Worm (Caenorhabditis elegans): ENCODE measurements around the gene ddx-19.

Gene ddx-19

DNA sequence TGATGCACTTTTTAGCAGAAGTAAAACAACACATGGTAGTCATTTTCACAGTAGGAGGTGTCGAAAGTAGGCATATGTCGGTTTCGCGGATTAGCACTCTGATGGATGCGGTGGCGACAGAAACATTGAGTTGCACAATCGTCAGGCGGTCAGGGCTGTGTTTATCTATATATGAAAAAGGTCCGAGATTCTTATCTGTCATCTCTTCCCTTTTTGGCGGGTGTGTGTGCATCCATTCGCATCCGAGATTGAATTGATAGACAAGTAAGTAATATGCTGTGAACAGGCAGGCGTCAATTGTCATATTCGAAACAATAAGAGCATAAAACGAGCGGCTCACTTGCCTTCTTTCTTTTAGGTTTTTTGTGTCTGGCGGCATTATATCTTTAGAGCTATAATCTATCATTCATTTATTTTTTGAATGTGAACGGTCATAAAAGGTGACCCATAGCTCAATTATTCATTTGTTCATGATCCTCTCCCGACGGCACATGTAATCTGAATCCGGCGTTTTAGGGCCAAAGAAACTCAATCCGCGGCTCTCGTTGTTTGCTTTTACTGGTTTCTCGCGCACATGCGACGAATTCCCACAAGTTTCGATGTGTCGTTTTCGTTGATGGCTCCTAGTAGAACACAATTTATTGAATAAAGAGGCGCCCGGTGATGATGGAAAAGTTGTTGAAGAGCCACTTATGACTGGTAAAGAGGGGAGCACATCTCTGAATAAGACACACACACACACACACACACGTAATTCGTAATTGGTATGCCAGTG lies 14.1 kb downstream of the ddx-19 start:
- no peak for TF ChIP-seq him-1 (tag; optimal IDR thresholded peaks at IDR 0.05)
- TF ChIP-seq dao-5 (tag; optimal IDR thresholded peaks at IDR 0.05) = no peak
- no peak for TF ChIP-seq W03F9.2 (tag; optimal IDR thresholded peaks at IDR 0.05)

DNA sequence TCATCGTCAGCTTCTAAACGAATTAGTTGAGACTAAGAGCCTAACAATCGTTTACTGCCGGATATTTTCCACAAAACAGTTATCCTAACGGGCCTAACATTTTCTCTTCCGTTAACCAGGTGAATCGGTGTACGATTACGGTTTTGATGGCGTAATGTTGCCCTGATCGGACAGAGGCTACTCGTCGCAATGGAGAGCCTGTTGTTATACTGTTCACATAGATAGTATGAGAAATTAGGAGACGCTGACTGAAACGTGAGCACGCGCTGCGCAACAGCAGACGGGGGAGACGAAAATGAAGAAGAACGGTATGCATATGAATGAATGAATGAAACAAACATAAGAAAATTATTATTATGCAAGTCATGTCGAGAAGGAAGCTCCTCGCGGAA lies 14.7 kb downstream of the ddx-19 start:
- no peak for TF ChIP-seq W03F9.2 (tag; optimal IDR thresholded peaks at IDR 0.05)

DNA sequence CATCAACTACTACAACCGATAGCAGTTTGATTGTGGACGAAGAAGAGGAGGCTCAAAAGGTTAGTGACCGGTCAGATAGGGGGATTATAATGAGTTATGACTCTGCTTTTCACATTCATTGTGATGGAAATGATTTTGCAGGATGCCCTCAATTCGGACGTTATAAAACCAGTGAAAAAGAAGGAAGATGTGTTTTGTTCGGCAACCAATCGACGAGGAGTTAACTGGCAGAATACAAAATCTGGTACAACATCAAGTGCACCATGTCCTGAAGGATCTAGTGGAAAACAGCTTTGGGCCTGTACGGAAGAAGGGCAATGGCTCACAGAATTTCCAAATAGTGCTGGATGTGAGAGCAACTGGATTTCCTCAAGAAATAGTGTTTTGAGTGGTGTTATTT lies 19.2 kb downstream of the ddx-19 start:
- TF ChIP-seq W03F9.2 (tag; optimal IDR thresholded peaks at IDR 0.05) = no peak
- TF ChIP-seq dao-5 (tag; optimal IDR thresholded peaks at IDR 0.05) = no peak
- no peak for TF ChIP-seq him-1 (tag; optimal IDR thresholded peaks at IDR 0.05)

DNA sequence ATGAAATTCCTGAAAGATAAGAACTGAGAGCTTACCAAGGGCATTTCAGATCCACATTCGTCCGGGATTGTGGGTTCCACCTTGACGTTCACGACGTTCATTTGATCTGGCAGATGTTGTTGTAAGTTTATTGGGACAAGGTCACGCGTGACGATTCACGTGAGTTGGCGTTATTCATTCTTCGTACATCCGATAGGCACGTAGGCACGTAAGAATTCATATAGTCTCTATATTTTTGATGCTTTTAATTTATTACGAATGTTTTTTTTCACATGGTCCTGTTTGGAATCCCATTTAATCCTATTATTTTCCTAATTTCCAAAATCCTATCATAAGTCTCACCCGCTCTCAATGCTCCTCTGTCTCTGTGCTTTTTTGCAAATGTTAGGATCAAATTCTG lies 27.2 kb downstream of the ddx-19 start, which contains the start of gene B0457.4:
Gene B0457.4 (minus strand): TSS at position 101 of the 400 bp plus-strand sequence.
- TF ChIP-seq W03F9.2 (tag; optimal IDR thresholded peaks at IDR 0.05) = no peak
- no peak for TF ChIP-seq dao-5 (tag; optimal IDR thresholded peaks at IDR 0.05)
- no peak for TF ChIP-seq him-1 (tag; optimal IDR thresholded peaks at IDR 0.05)

DNA sequence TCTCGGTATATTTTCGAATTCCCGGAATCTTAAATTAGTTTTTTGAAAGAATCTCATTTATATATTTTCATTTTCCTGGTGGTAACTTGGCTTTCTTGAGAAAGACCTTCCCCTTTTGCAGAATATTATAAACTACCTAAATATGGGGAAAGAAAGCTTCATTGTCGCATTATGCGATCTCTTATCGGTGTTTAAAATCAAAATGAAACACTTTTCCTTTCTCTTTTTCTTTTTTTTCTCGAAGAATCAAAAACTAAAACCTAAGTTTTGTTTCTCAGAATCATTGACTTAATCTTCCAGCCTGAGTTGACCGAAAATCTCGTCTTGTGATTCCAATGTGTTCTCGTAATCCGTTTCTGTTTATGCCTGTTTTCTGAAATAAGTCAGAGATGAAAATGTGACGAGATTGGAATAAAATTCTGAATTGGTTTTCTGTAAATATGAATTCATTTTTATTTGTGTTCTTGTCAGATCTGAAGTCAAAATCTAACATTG lies 27.9 kb downstream of the ddx-19 start:
- TF ChIP-seq him-1 (tag; optimal IDR thresholded peaks at IDR 0.05) = no peak
- no peak for TF ChIP-seq dao-5 (tag; optimal IDR thresholded peaks at IDR 0.05)
- TF ChIP-seq W03F9.2 (tag; optimal IDR thresholded peaks at IDR 0.05) = no peak

DNA sequence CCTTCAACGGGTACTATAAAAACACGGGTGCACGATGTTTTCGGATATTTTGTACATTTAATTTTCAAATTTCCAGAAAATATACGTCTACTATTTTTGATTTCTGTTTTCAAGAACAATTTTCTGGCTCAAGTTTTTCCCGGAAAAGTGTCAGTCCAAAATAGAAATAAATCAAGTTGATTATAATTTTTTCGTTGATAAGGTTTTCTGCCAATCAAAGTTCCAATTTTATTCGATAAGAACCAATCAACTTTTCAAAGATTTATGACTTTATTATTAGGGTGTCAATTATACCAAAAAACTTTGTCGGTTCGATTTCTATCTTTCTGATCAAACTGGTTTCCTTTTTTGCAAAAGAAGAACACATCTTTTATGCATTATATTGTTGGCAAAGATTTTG lies 30.0 kb downstream of the ddx-19 start:
- TF ChIP-seq dao-5 (tag; optimal IDR thresholded peaks at IDR 0.05) (no peak), him-1 (tag; optimal IDR thresholded peaks at IDR 0.05) (no peak), W03F9.2 (tag; optimal IDR thresholded peaks at IDR 0.05) (no peak)

DNA sequence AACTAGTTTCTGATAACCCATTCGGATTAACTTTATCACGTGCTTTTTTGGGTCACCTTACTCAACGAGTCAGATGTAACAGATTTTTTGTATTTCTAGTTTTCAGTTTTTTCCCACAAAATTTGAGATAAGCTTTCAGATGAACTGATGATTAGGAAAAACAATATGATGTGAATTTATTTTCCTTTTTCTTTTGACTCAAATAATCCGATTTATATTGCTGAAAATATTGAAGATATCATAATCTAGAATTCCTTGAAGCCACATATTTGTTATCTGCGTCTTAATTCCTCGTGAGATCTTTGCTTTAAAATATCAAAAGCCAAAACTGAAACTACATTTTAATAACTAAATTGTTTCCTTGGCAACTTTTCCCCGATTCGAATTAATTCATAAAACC lies 32.0 kb downstream of the ddx-19 start:
- TF ChIP-seq W03F9.2 (tag; optimal IDR thresholded peaks at IDR 0.05) = no peak
- no peak for TF ChIP-seq dao-5 (tag; optimal IDR thresholded peaks at IDR 0.05)
- no peak for TF ChIP-seq him-1 (tag; optimal IDR thresholded peaks at IDR 0.05)

DNA sequence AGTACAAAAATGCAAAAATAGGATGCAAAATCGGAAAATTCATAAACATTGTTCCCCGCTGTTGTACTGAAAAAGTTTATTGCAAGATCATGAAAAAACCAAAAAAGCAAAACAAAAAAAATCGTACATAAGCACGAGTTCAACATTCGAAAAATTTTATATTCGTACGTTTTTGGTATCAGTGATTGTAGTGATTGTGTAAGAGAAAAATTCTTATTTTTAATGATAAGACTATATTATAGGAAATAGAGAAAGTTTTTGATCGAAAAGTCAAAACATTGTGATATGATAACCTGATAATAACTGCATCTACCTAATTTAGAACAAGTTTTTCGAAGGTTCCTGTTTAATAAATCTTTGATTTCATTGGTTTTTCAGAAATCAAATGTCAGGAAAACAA lies 32.6 kb downstream of the ddx-19 start:
- TF ChIP-seq dao-5 (tag; optimal IDR thresholded peaks at IDR 0.05) (no peak), him-1 (tag; optimal IDR thresholded peaks at IDR 0.05) (no peak), W03F9.2 (tag; optimal IDR thresholded peaks at IDR 0.05) (no peak)

DNA sequence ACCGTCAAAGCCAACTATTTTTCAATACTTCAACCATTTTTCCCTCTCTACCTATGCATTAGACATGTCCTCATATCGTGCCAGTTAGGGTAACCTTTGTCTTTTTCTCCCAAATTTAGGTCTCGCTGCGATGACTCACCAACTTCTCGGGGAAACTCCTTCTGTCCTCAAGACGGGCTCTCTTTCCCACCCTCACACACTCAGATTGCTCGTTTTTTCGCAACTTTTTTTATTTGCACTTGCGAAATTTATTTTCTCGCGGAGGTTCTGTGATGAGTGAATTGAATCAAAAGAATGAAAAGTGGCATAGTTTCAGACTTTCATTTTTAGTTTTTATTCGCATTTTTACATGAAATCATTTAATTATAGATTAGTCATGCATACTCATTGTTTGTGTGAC lies 35.6 kb downstream of the ddx-19 start:
- TF ChIP-seq him-1 (tag; optimal IDR thresholded peaks at IDR 0.05) (no peak), W03F9.2 (tag; optimal IDR thresholded peaks at IDR 0.05) (no peak), dao-5 (tag; optimal IDR thresholded peaks at IDR 0.05) (no peak)

DNA sequence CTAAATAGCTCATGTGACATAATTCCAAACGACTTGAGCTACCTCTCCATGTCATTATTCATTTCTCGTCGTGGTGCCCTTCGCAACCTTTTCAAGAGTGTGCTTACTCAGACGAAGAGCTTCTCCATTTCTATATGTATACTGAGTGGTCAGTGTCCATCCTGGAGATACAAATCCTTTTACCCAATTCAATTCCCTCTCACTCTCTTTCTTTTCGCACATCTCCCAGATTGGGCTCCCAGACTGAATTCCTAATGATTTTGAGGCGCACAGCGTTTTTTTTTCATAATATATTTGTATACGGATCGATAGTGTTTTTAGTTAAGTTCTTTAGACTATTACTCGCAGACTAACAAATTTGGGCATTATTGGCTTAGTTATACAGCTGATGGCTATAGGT lies 36.3 kb downstream of the ddx-19 start:
- TF ChIP-seq dao-5 (tag; optimal IDR thresholded peaks at IDR 0.05) (no peak), him-1 (tag; optimal IDR thresholded peaks at IDR 0.05) (no peak), W03F9.2 (tag; optimal IDR thresholded peaks at IDR 0.05) (no peak)

DNA sequence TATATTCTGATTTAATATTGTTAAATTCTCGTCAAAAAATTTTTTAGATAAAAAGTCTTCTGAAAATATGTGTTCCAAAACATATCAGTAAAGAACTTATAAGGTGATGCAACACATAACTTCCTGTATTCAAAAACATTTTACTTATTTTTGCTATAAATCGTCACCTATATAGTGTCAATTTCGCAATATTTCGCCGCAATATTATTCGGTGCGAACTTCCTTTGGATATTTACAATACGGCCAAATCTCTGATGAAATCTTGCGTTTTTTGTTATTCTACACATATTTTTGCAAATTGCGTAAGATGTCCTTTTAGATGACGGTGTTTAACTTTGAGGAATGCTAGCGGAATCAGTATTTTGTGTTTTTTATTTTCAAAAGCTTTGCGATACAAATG lies 36.8 kb downstream of the ddx-19 start:
- no peak for TF ChIP-seq W03F9.2 (tag; optimal IDR thresholded peaks at IDR 0.05)
- no peak for TF ChIP-seq dao-5 (tag; optimal IDR thresholded peaks at IDR 0.05)
- no peak for TF ChIP-seq him-1 (tag; optimal IDR thresholded peaks at IDR 0.05)

DNA sequence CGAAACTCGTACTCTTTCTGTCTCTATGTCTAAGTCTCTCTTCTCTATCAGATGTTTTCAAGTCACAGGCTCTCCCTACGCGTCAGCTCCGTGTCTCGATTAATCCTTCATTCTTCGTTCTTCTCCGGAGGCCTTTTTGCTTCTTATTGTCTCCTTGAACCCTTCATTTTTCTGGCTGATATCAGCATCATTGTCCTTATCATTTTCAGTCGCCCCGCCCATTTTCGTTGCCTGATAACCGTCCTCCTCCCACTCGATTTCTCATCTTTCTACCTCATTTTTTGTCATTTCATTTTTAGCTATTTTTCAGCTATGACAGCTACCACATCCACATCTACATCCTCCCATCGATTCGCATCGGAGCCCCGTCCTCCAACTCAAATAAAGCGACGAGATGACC lies 37.4 kb downstream of the ddx-19 start, which contains the start of gene B0457.6:
Gene B0457.6 (plus strand): TSS at position 284 of the 400 bp plus-strand sequence.
- TF ChIP-seq dao-5 (tag; optimal IDR thresholded peaks at IDR 0.05) (no peak), W03F9.2 (tag; optimal IDR thresholded peaks at IDR 0.05) (no peak), him-1 (tag; optimal IDR thresholded peaks at IDR 0.05) (no peak)

DNA sequence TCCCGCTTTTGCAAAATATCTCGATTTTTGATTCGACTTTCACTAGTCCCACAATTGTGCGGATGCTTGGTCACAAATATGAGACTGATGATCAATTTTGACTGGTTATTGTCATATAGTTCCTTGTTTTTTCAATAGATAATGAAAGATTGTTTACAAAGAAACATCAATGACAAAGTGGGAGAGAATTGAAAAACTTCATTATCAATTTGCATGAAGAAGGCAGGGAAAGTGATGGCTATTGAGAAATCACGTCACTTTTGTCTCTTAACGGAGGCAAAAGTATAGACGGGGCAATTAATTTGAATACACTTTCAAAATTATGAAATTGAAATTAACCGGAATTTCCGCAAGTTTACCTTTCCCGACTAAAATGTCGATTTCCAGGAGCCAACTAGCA lies 38.5 kb downstream of the ddx-19 start:
- TF ChIP-seq him-1 (tag; optimal IDR thresholded peaks at IDR 0.05) (no peak), W03F9.2 (tag; optimal IDR thresholded peaks at IDR 0.05) (no peak), dao-5 (tag; optimal IDR thresholded peaks at IDR 0.05) (no peak)

DNA sequence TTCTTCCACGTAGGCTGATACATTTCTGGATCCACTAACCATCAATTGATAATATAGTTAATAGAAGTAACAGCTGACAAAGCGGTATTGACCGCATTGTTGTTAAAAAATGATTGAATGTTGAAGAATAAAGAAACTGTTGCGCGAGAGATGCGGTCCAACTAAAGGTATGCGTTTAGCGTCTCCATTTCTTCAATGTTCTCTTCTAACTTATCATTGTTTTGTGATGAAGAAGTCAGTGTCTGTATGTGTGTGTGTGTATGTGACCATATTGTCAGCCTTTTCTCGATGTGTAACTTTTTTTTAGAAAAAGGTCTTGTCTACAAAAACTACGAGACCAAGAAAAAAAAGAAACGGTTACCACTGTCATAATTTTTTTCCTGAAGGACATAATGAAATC lies 41.8 kb downstream of the ddx-19 start, which contains the start of gene B0457.2:
Gene B0457.2 (minus strand): TSS at position 101 of the 400 bp plus-strand sequence.
- TF ChIP-seq W03F9.2 (tag; optimal IDR thresholded peaks at IDR 0.05) (no peak), him-1 (tag; optimal IDR thresholded peaks at IDR 0.05) (no peak), dao-5 (tag; optimal IDR thresholded peaks at IDR 0.05) (no peak)
